Worm (Caenorhabditis elegans) whole organism, L3 larva: ENCODE results near the gene cysl-3.

Experiments
- R02D3.7 ChIP-seq: fragments of 150-350 bp; optimal IDR thresholded peaks from 2 replicates; lab custom pipeline; 2014; ENCODE audit warnings: missing biosample characterization, missing genetic modification characterization
- ZK546.5 ChIP-seq: sonication (generic microtip); optimal IDR thresholded peaks from 2 replicates; lab custom pipeline; 2017; ENCODE audit warnings: missing biosample characterization, missing genetic modification characterization
- aly-2 ChIP-seq: fragments of 150-350 bp; optimal IDR thresholded peaks from 2 replicates; lab custom pipeline; 2014; ENCODE audit warnings: missing biosample characterization, missing genetic modification characterization
- ama-1 ChIP-seq: fragments of 150-350 bp; optimal IDR thresholded peaks from 2 replicates; lab custom pipeline; 2018
- ceh-16 ChIP-seq: sonication (generic microtip); optimal IDR thresholded peaks from 2 replicates; lab custom pipeline; 2017; ENCODE audit warnings: missing biosample characterization, missing genetic modification characterization
- ceh-28 ChIP-seq: fragments of 150-350 bp; optimal IDR thresholded peaks from 2 replicates; lab custom pipeline; 2014; ENCODE audit warnings: missing biosample characterization, missing genetic modification reagents, missing genetic modification characterization
- ceh-82 ChIP-seq: fragments of 150-350 bp; optimal IDR thresholded peaks from 2 replicates; lab custom pipeline; 2014; ENCODE audit warnings: missing biosample characterization, missing genetic modification characterization
- ceh-9 ChIP-seq: sonication (generic microtip); optimal IDR thresholded peaks from 2 replicates; lab custom pipeline; 2018; ENCODE audit warnings: missing biosample characterization, missing genetic modification characterization
- daf-12 ChIP-seq: fragments of 150-350 bp; optimal IDR thresholded peaks from 2 replicates; lab custom pipeline; 2014; ENCODE audit warnings: missing biosample characterization, missing genetic modification reagents, missing genetic modification characterization
- egl-5 ChIP-seq: fragments of 150-350 bp; optimal IDR thresholded peaks from 2 replicates; lab custom pipeline; 2017; ENCODE audit warnings: missing biosample characterization, missing genetic modification reagents, missing genetic modification characterization, inconsistent platforms
- elt-1 ChIP-seq: fragments of 150-350 bp; optimal IDR thresholded peaks from 2 replicates; lab custom pipeline; 2014; ENCODE audit warnings: missing biosample characterization, missing genetic modification characterization
- elt-3 ChIP-seq, 3 experiments: fragments of 150-350 bp in 1 of 3; sonication (generic microtip) in 2 of 3; optimal IDR thresholded peaks; 2 replicates in 2 of 3; 4 replicates in 1 of 3; lab custom pipeline; 2014 to 2017; ENCODE audit warnings: missing biosample characterization in 3 of 3, missing genetic modification characterization in 3 of 3
- eor-1 ChIP-seq, 2 experiments: fragments of 150-350 bp; optimal IDR thresholded peaks; 2 replicates each; lab custom pipeline; 2014 to 2018; ENCODE audit warnings: missing biosample characterization in 2 of 2, missing genetic modification characterization in 2 of 2
- fkh-10 ChIP-seq: sonication (generic microtip); optimal IDR thresholded peaks from 2 replicates; lab custom pipeline; 2017; ENCODE audit warnings: missing biosample characterization, missing genetic modification reagents, missing genetic modification characterization
- fkh-2 ChIP-seq: fragments of 150-350 bp; optimal IDR thresholded peaks from 2 replicates; lab custom pipeline; 2014; ENCODE audit warnings: missing biosample characterization, missing genetic modification reagents, missing genetic modification characterization
- fos-1 ChIP-seq: fragments of 150-350 bp; optimal IDR thresholded peaks from 2 replicates; lab custom pipeline; 2014; ENCODE audit warnings: missing biosample characterization, missing genetic modification characterization
- hmg-11 ChIP-seq: sonication (generic microtip); optimal IDR thresholded peaks from 2 replicates; lab custom pipeline; 2016; ENCODE audit warnings: missing genetic modification characterization, missing compliant biosample characterization
- jun-1 ChIP-seq: fragments of 150-350 bp; optimal IDR thresholded peaks from 2 replicates; lab custom pipeline; 2014; ENCODE audit warnings: missing biosample characterization, missing genetic modification reagents, missing genetic modification characterization
- lin-15B ChIP-seq: fragments of 150-350 bp; optimal IDR thresholded peaks from 2 replicates; lab custom pipeline; 2014; ENCODE audit warnings: missing biosample characterization, missing genetic modification characterization
- lin-39 ChIP-seq: fragments of 150-350 bp; optimal IDR thresholded peaks from 2 replicates; lab custom pipeline; 2018; ENCODE audit warnings: missing biosample characterization, missing genetic modification reagents, missing genetic modification characterization
- lsy-12 ChIP-seq: sonication (generic microtip); optimal IDR thresholded peaks from 2 replicates; lab custom pipeline; 2016; ENCODE audit warnings: mild to moderate bottlenecking, missing genetic modification characterization, missing compliant biosample characterization
- mdl-1 ChIP-seq: fragments of 150-350 bp; optimal IDR thresholded peaks from 2 replicates; lab custom pipeline; 2014; ENCODE audit warnings: missing biosample characterization, missing genetic modification characterization
- mml-1 ChIP-seq: fragments of 150-350 bp; sonication (generic microtip); optimal IDR thresholded peaks from 3 replicates; lab custom pipeline; 2014; ENCODE audit warnings: missing biosample characterization, missing genetic modification characterization
- nfya-1 ChIP-seq: sonication (generic microtip); optimal IDR thresholded peaks from 2 replicates; lab custom pipeline; 2017; ENCODE audit warnings: missing genetic modification characterization, mild to moderate bottlenecking, missing compliant biosample characterization, antibody characterized with exemption, moderate library complexity; ENCODE audit not compliant: insufficient read depth
- nhr-12 ChIP-seq: fragments of 150-350 bp; optimal IDR thresholded peaks from 2 replicates; lab custom pipeline; 2014; ENCODE audit warnings: missing biosample characterization, missing genetic modification characterization
- nhr-23 ChIP-seq: fragments of 150-350 bp; optimal IDR thresholded peaks from 2 replicates; lab custom pipeline; 2014; ENCODE audit warnings: missing biosample characterization, missing genetic modification reagents, missing genetic modification characterization
- nhr-237 ChIP-seq: fragments of 150-350 bp; optimal IDR thresholded peaks from 2 replicates; lab custom pipeline; 2014; ENCODE audit warnings: missing biosample characterization, missing genetic modification characterization
- nhr-25 ChIP-seq: sonication (generic microtip); optimal IDR thresholded peaks from 2 replicates; lab custom pipeline; 2017; ENCODE audit warnings: missing biosample characterization, missing genetic modification characterization
- nhr-77 ChIP-seq: fragments of 150-350 bp; optimal IDR thresholded peaks from 2 replicates; lab custom pipeline; 2014; ENCODE audit warnings: missing biosample characterization, missing genetic modification characterization
- pha-4 ChIP-seq: fragments of 150-350 bp; optimal IDR thresholded peaks from 2 replicates; lab custom pipeline; 2014; ENCODE audit warnings: missing biosample characterization, missing genetic modification reagents, missing genetic modification characterization
- pqm-1 ChIP-seq: fragments of 150-350 bp; optimal IDR thresholded peaks from 2 replicates; lab custom pipeline; 2017; ENCODE audit warnings: missing biosample characterization, missing genetic modification characterization, inconsistent platforms
- sea-2 ChIP-seq: fragments of 150-350 bp; sonication (generic microtip); optimal IDR thresholded peaks from 4 replicates; lab custom pipeline; 2014; ENCODE audit warnings: missing biosample characterization, missing genetic modification reagents, missing genetic modification characterization
- skn-1 ChIP-seq: fragments of 150-350 bp; optimal IDR thresholded peaks from 2 replicates; lab custom pipeline; 2014; ENCODE audit warnings: missing biosample characterization, missing genetic modification characterization
- snpc-4 ChIP-seq: fragments of 150-350 bp; optimal IDR thresholded peaks from 2 replicates; lab custom pipeline; 2014; ENCODE audit warnings: missing biosample characterization, missing genetic modification characterization
- tbx-2 ChIP-seq: sonication (generic microtip); optimal IDR thresholded peaks from 2 replicates; lab custom pipeline; 2016; ENCODE audit warnings: mild to moderate bottlenecking, missing genetic modification characterization, missing compliant biosample characterization
- unc-39 ChIP-seq: sonication (generic microtip); optimal IDR thresholded peaks from 4 replicates; lab custom pipeline; 2017; ENCODE audit warnings: missing biosample characterization, missing genetic modification characterization
- unc-62 ChIP-seq: fragments of 150-350 bp; sonication (generic microtip); optimal IDR thresholded peaks from 4 replicates; lab custom pipeline; 2014; ENCODE audit warnings: missing biosample characterization, missing genetic modification reagents, missing genetic modification characterization
- ztf-11 ChIP-seq: fragments of 150-350 bp; optimal IDR thresholded peaks from 2 replicates; lab custom pipeline; 2014; ENCODE audit warnings: missing biosample characterization, missing genetic modification characterization

cysl-3 gene

DNA sequence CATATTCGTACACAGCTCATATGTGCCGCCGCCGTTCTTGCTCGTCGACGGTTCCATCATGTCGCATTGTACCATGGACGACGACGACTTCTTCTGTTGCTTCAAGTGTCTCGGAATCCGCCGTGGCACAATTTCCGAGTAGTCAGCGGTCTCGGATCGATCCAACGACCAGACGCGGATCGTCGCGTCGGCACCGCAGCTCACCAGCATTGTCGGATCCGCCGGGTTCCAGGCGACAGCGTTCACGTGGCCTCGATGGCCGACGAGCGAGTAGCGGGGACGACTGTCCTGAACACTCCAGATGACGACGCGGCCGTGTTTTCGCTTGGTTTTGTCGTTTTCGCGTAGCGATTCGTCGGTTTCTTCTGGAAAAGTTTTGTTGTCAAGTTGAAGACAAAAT lies 25.6 kb downstream of the cysl-3 start:
- TF ChIP-seq hmg-11 (no peak), nhr-23 (tag; lab: Kevin White, UChicago) (no peak), sea-2 (GFP tag; lab: Kevin White, UChicago) (no peak), snpc-4 (no peak), egl-5 (tag; lab: Kevin White, UChicago) (no peak), aly-2 (tag; lab: Kevin White, UChicago) (no peak), unc-39 (no peak), lsy-12 (tag; lab: Kevin White, UChicago) (no peak), jun-1 (tag; lab: Kevin White, UChicago) (no peak), eor-1 (tag; optimal IDR thresholded peaks at IDR 0.05; lab: Kevin White, UChicago) (no peak), ceh-82 (no peak), nhr-237 (tag; lab: Kevin White, UChicago) (no peak), nhr-77 (tag; lab: Kevin White, UChicago) (no peak), nhr-12 (tag; lab: Kevin White, UChicago) (no peak), fkh-10 (GFP tag; lab: Kevin White, UChicago) (no peak), R02D3.7 (tag; lab: Kevin White, UChicago) (no peak)

DNA sequence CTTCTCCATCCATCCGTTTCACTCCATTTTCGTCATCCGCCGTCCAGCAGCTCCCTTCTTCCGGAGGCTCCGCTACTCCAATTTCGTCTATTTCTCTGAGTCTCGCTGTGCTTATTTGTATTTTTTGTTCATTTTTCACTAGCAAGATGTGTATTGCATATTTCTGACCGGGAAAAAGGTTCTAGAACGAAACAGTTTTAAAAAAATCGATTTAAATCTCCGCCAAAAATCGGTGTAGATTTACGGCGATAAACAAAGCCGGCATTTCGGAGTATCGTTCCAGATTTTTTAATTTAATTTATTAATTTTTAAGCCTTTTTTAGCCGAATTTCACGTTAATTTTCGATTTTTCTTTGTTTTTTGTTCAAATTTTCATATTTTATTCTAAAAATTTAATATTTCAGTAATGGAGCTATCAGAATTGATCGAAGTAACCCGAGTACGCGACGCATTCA lies 32.7 kb downstream of the cysl-3 start, which contains the start of gene mtm-9:
TSS of gene mtm-9 (plus strand) at position 405 of the 455 bp plus-strand sequence.
- TF ChIP-seq hmg-11 (no peak), nhr-23 (tag; lab: Kevin White, UChicago) (peak; percentile 49), unc-62 (GFP tag; lab: Kevin White, UChicago) (no peak), mml-1 (tag; lab: Kevin White, UChicago) (no peak), mdl-1 (tag; lab: Kevin White, UChicago) (no peak), eor-1 (tag; optimal IDR thresholded peaks at IDR 0.05; lab: Kevin White, UChicago) (no peak), ztf-11 (tag; lab: Kevin White, UChicago) (no peak), ceh-82 (no peak), lin-15B (tag; lab: Kevin White, UChicago) (peak; percentile 53), daf-12 (tag; lab: Kevin White, UChicago) (no peak), pha-4 (tag; lab: Kevin White, UChicago) (peak; percentile 75), jun-1 (tag; lab: Kevin White, UChicago) (peak; percentile 6), ceh-9 (tag; lab: Kevin White, UChicago) (no peak), nhr-77 (tag; lab: Kevin White, UChicago) (no peak), fkh-2 (tag; lab: Kevin White, UChicago) (no peak), sea-2 (GFP tag; lab: Kevin White, UChicago) (no peak), nhr-25 (no peak), skn-1 (peak; percentile 18), pqm-1 (tag; lab: Kevin White, UChicago) (no peak), egl-5 (tag; lab: Kevin White, UChicago) (no peak), R02D3.7 (tag; lab: Kevin White, UChicago) (peak; percentile 96), ceh-28 (tag; lab: Kevin White, UChicago) (peak; percentile 43), elt-1 (tag; lab: Kevin White, UChicago) (no peak), nhr-12 (tag; lab: Kevin White, UChicago) (no peak), ceh-16 (tag; lab: Kevin White, UChicago) (no peak), fos-1 (tag; lab: Kevin White, UChicago) (no peak), nfya-1 (tag; lab: Kevin White, UChicago) (peak; percentile 62), ama-1 (lab: Kevin White, UChicago) (no peak), snpc-4 (peak; percentile 33), lin-39 (tag; lab: Kevin White, UChicago) (no peak)

- peak; percentile 37 for TF ChIP-seq snpc-4
- TF ChIP-seq elt-3 (tag; optimal IDR thresholded peaks at IDR 0.05; lab: Kevin White, UChicago) = no peak
Measured at ce11 chrV:3739302-3739701, 36.6 kb downstream of the cysl-3 start, which contains the start of gene hpo-36. Gene hpo-36, minus strand, starts transcription at chrV:3739402.

- TF ChIP-seq ZK546.5 (tag; lab: Kevin White, UChicago) (no peak), nhr-23 (tag; lab: Kevin White, UChicago) (no peak), nhr-237 (tag; lab: Kevin White, UChicago) (no peak), aly-2 (tag; lab: Kevin White, UChicago) (no peak), nhr-12 (tag; lab: Kevin White, UChicago) (no peak), nhr-25 (no peak), daf-12 (tag; lab: Kevin White, UChicago) (no peak), skn-1 (no peak), ceh-28 (tag; lab: Kevin White, UChicago) (no peak), tbx-2 (tag; lab: Kevin White, UChicago) (no peak)
Measured at ce11 chrV:3738409-3738808, 37.5 kb downstream of the cysl-3 start.
